Worm (Caenorhabditis elegans): ENCODE results near the gene K09E9.4.
A peak's percentile ranks its signal among the peaks of the same experiment; 100 is the strongest.

Gene K09E9.4

DNA sequence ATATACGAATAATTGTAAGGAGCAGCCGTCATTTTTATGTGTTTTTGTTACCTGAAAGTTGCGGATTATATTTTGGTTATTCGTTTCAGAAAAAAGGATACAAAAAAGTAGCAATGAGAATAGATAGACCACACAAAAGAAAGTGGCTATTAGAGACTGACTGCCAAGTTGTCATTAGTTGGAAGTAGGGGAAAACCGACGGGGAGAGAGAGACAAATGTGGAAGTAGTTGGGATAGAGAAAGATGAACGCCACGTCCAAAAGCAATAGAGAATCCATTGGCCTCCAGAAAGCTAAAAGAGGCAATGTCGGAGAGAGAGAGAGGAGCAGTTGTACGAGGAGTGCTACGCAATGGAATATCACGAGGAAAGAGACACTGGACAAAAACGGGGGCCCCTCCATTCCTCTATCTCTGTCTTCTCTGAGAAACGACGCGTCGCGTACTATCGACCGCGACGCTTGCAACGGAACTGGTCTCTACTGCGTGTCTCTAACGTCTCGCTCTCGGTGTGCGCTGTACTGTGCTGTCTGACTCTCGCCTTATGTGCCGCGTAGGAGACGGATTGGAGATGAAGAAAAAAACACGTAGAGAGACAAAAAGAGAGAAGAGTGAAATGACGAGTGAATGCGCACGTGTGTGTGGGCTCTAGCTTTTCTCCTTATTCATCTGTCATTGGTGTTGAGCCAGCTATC lies 23.5 kb downstream of the K09E9.4 start, which contains the start of gene rab-14 (continued):
- TF ChIP-seq T07F8.4 (tag; optimal IDR thresholded peaks at IDR 0.05) = no peak
- no peak for TF ChIP-seq akir-1 (GFP tag; optimal IDR thresholded peaks at IDR 0.05)
- TF ChIP-seq sea-2 (GFP tag; IDR thresholded peaks at IDR 0.05) = no peak
- TF ChIP-seq hmg-1.2 (GFP tag; IDR thresholded peaks at IDR 0.05) = peak; percentile 71; the same call in 1 of the 2 replicates
- TF ChIP-seq madf-3 (GFP tag; IDR thresholded peaks at IDR 0.05) = peak; percentile 75; the same call in 1 of the 2 replicates
- TF ChIP-seq ceh-27 (GFP tag; optimal IDR thresholded peaks at IDR 0.05) = peak; percentile 74
- TF ChIP-seq let-607 (tag; optimal IDR thresholded peaks at IDR 0.05) = no peak
- peak; percentile 82 for TF ChIP-seq cebp-1 (GFP tag; IDR thresholded peaks at IDR 0.05)
- no peak for TF ChIP-seq cebp-1 (tag; optimal IDR thresholded peaks at IDR 0.05)
- TF ChIP-seq attf-3 (GFP tag; conservative IDR thresholded peaks at IDR 0.05) = 0 out of 2 replicates have a peak, but pooled peaks have one; percentile 30
- TF ChIP-seq F49E8.2 (tag; optimal IDR thresholded peaks at IDR 0.05; ENCODE audit: insufficient read depth) = no peak
- no peak for TF ChIP-seq B0019.2 (GFP tag; conservative IDR thresholded peaks at IDR 0.05)
- TF ChIP-seq C17E4.6 (GFP tag; IDR thresholded peaks at IDR 0.05) = no peak
- TF ChIP-seq hlh-26 (GFP tag; conservative IDR thresholded peaks at IDR 0.05) = no peak
- no peak for TF ChIP-seq hsf-1 (GFP tag; IDR thresholded peaks at IDR 0.05)
- TF ChIP-seq F23B12.7 (tag; optimal IDR thresholded peaks at IDR 0.05; ENCODE audit: insufficient read depth) = no peak
- TF ChIP-seq rec-8 (tag; optimal IDR thresholded peaks at IDR 0.05) = no peak
- TF ChIP-seq F52B5.7 (tag; optimal IDR thresholded peaks at IDR 0.05) = no peak
- no peak for TF ChIP-seq mes-4 (tag; optimal IDR thresholded peaks at IDR 0.05)
- TF ChIP-seq tbx-9 (tag; optimal IDR thresholded peaks at IDR 0.05; ENCODE audit: borderline replicate concordance) = no peak
- no peak for TF ChIP-seq snpc-3.4 (tag; optimal IDR thresholded peaks at IDR 0.05)
- no peak for TF ChIP-seq egrh-3 (GFP tag; IDR thresholded peaks at IDR 0.05)
- no peak for TF ChIP-seq Y56A3A.18 (GFP tag; IDR thresholded peaks at IDR 0.05)
- peak; percentile 16 for TF ChIP-seq lin-40 (tag; optimal IDR thresholded peaks at IDR 0.05)
- no peak for TF ChIP-seq rpc-1 (optimal IDR thresholded peaks at IDR 0.05)
- no peak for TF ChIP-seq rpc-1 (tag; optimal IDR thresholded peaks at IDR 0.05)
- no peak for TF ChIP-seq lag-1 (GFP tag; IDR thresholded peaks at IDR 0.05)
- TF ChIP-seq let-526 (GFP tag; IDR thresholded peaks at IDR 0.05) = peak; percentile 49; the same call in 1 of the 2 replicates
- TF ChIP-seq F57C9.4 (tag; optimal IDR thresholded peaks at IDR 0.05) = no peak
- peak; percentile 32 for TF ChIP-seq tbp1 (GFP tag; optimal IDR thresholded peaks at IDR 0.05)
- no peak for TF ChIP-seq dpl-1 (GFP tag; optimal IDR thresholded peaks at IDR 0.05)
- TF ChIP-seq madf-8 (GFP tag; conservative IDR thresholded peaks at IDR 0.05) = no peak
- no peak for TF ChIP-seq nfya-1 (tag; optimal IDR thresholded peaks at IDR 0.05; ENCODE audit: borderline replicate concordance, insufficient read depth)
- no peak for TF ChIP-seq Y95B8A.8 (GFP tag; IDR thresholded peaks at IDR 0.05)
- TF ChIP-seq D2030.7 (GFP tag; IDR thresholded peaks at IDR 0.05) = no peak
- no peak for TF ChIP-seq ztf-25 (GFP tag; IDR thresholded peaks at IDR 0.05)
- TF ChIP-seq efl-1 (GFP tag; optimal IDR thresholded peaks at IDR 0.05) = no peak
- TF ChIP-seq ztf-28 (GFP tag; IDR thresholded peaks at IDR 0.05) = no peak
- TF ChIP-seq nhr-27 (tag; optimal IDR thresholded peaks at IDR 0.05) = no peak
- no peak for TF ChIP-seq mel-28 (tag; optimal IDR thresholded peaks at IDR 0.05; ENCODE audit: borderline replicate concordance)
- peak; percentile 93 for TF ChIP-seq zfh-2 (GFP tag; conservative IDR thresholded peaks at IDR 0.05)
- TF ChIP-seq bed-1 (GFP tag; IDR thresholded peaks at IDR 0.05) = no peak
- TF ChIP-seq egl-44 (GFP tag; IDR thresholded peaks at IDR 0.05) = no peak
- no peak for TF ChIP-seq nfya-2 (GFP tag; IDR thresholded peaks at IDR 0.05)
- TF ChIP-seq hrde-1 (tag; optimal IDR thresholded peaks at IDR 0.05; ENCODE audit: borderline replicate concordance) = no peak
- peak; percentile 79 for TF ChIP-seq K12H6.12 (tag; optimal IDR thresholded peaks at IDR 0.05)
- TF ChIP-seq madf-6 (GFP tag; IDR thresholded peaks at IDR 0.05) = 0 out of 2 replicates have a peak, but pooled peaks have one; percentile 21
